Worm (Caenorhabditis elegans) whole organism, young adult: ENCODE data around the gene brd-1.
A peak's percentile ranks its signal among the peaks of the same experiment; 100 is the strongest.

ENCODE experiments used
- B0035.1 ChIP-seq: sonication (generic microtip); optimal IDR thresholded peaks from 2 replicates; lab custom pipeline; 2016; ENCODE audit warnings: missing genetic modification characterization, mild to moderate bottlenecking, missing compliant biosample characterization, missing genotype, missing genetic modification reagents
- F33H1.4 ChIP-seq: fragments of 200-800 bp; sonication (Bioruptor generic); IDR thresholded peaks from 2 replicates; pipeline ENCODE4 v1.3.6; 2022; ENCODE audit warnings: missing genetic modification reagents, missing genetic modification characterization, missing compliant biosample characterization
- F52B5.7 ChIP-seq: sonication (generic microtip); optimal IDR thresholded peaks from 2 replicates; lab custom pipeline; 2016; ENCODE audit warnings: mild to moderate bottlenecking, missing genetic modification characterization, missing compliant biosample characterization
- F57A8.1 ChIP-seq: fragments of 200-800 bp; sonication (Bioruptor generic); optimal IDR thresholded peaks from 2 replicates; lab custom pipeline; 2018; ENCODE audit warnings: mild to moderate bottlenecking, missing genetic modification characterization, moderate library complexity, missing compliant biosample characterization
- K11D2.4 ChIP-seq: fragments of 200-800 bp; sonication (Bioruptor generic); IDR thresholded peaks from 2 replicates; pipeline ENCODE4 v1.3.6; 2022; ENCODE audit warnings: missing genetic modification reagents, missing genetic modification characterization, missing compliant biosample characterization
- K12H6.12 ChIP-seq: fragments of 200-800 bp; sonication (Bioruptor generic); optimal IDR thresholded peaks from 2 replicates; lab custom pipeline; 2018; ENCODE audit warnings: mild to moderate bottlenecking, missing genetic modification characterization, missing compliant biosample characterization
- Y53G8AR.9 ChIP-seq: fragments of 200-800 bp; sonication (Bioruptor generic); conservative IDR thresholded peaks from 2 replicates; pipeline ENCODE4 v1.3.6; 2022; ENCODE audit warnings: missing genetic modification reagents, missing genetic modification characterization, missing compliant biosample characterization
- ZK185.1 ChIP-seq: sonication (generic microtip); optimal IDR thresholded peaks from 2 replicates; lab custom pipeline; 2016; ENCODE audit warnings: mild to moderate bottlenecking, missing genetic modification characterization, missing compliant biosample characterization; ENCODE audit not compliant: poor library complexity, severe bottlenecking
- aptf-3 ChIP-seq: fragments of 200-800 bp; sonication (Bioruptor generic); IDR thresholded peaks from 2 replicates; pipeline ENCODE4 v1.3.6; 2022; ENCODE audit warnings: missing genetic modification characterization, missing compliant biosample characterization
- athp-1 ChIP-seq: sonication (generic microtip); optimal IDR thresholded peaks from 2 replicates; lab custom pipeline; 2017; ENCODE audit warnings: mild to moderate bottlenecking, missing genetic modification characterization, missing compliant biosample characterization
- bed-1 ChIP-seq: fragments of 200-800 bp; sonication (Bioruptor generic); IDR thresholded peaks from 2 replicates; pipeline ENCODE4 v1.3.6; 2022; ENCODE audit warnings: missing genetic modification reagents, missing genetic modification characterization, missing compliant biosample characterization
- cebp-1 ChIP-seq, 2 experiments: fragments of 200-800 bp in 1 of 2; sonication (Bioruptor generic) in 1 of 2; sonication (generic microtip) in 1 of 2; IDR thresholded peaks in 1 of 2; optimal IDR thresholded peaks in 1 of 2; 2 replicates each; pipeline versions ENCODE4 v1.3.6 to Lab custom; 2017 to 2022; ENCODE audit warnings: missing compliant biosample characterization in 2 of 2, missing genetic modification characterization in 2 of 2, mild to moderate bottlenecking in 1 of 2, missing genetic modification reagents in 1 of 2, moderate library complexity in 1 of 2
- ceh-100 ChIP-seq: fragments of 200-800 bp; sonication (Bioruptor generic); IDR thresholded peaks from 2 replicates; pipeline ENCODE4 v1.3.6; 2022; ENCODE audit warnings: missing genetic modification reagents, missing genetic modification characterization, missing compliant biosample characterization
- egl-18 ChIP-seq: fragments of 200-800 bp; sonication (Bioruptor generic); IDR thresholded peaks from 2 replicates; pipeline ENCODE4 v1.3.6; 2022; ENCODE audit warnings: missing genetic modification reagents, missing genetic modification characterization, missing compliant biosample characterization
- gei-17 ChIP-seq: fragments of 200-800 bp; sonication (Bioruptor generic); optimal IDR thresholded peaks from 2 replicates; lab custom pipeline; 2018; ENCODE audit warnings: mild to moderate bottlenecking, missing genetic modification characterization, missing compliant biosample characterization
- hmg-1.2 ChIP-seq: fragments of 200-800 bp; sonication (Bioruptor generic); IDR thresholded peaks from 2 replicates; pipeline ENCODE4 v1.3.6; 2022; ENCODE audit warnings: missing genetic modification reagents, missing genetic modification characterization, missing compliant biosample characterization
- let-526 ChIP-seq: fragments of 200-800 bp; sonication (Bioruptor generic); IDR thresholded peaks from 2 replicates; pipeline ENCODE4 v1.3.6; 2022; ENCODE audit warnings: missing genetic modification reagents, missing genetic modification characterization, missing compliant biosample characterization
- lsl-1 ChIP-seq: fragments of 200-800 bp; sonication (Bioruptor generic); optimal IDR thresholded peaks from 2 replicates; lab custom pipeline; 2018; ENCODE audit warnings: mild to moderate bottlenecking, missing genetic modification characterization, moderate library complexity, missing compliant biosample characterization
- madf-10 ChIP-seq: sonication (generic microtip); optimal IDR thresholded peaks from 2 replicates; lab custom pipeline; 2016; ENCODE audit warnings: mild to moderate bottlenecking, missing genetic modification characterization, missing compliant biosample characterization
- madf-6 ChIP-seq: fragments of 200-800 bp; sonication (Bioruptor generic); IDR thresholded peaks from 2 replicates; pipeline ENCODE4 v1.3.6; 2022; ENCODE audit warnings: missing genetic modification reagents, missing genetic modification characterization, missing compliant biosample characterization
- madf-8 ChIP-seq: fragments of 200-800 bp; sonication (Bioruptor generic); conservative IDR thresholded peaks from 2 replicates; pipeline ENCODE4 v1.3.6; 2022; ENCODE audit warnings: missing genetic modification reagents, missing genetic modification characterization, missing compliant biosample characterization
- mes-4 ChIP-seq: sonication (generic microtip); optimal IDR thresholded peaks from 2 replicates; lab custom pipeline; 2016; ENCODE audit warnings: missing genotype, missing genetic modification characterization, missing compliant biosample characterization
- nfyb-1 ChIP-seq: fragments of 200-800 bp; sonication (Bioruptor generic); IDR thresholded peaks from 2 replicates; pipeline ENCODE4 v1.3.6; 2022; ENCODE audit warnings: missing genetic modification reagents, missing genetic modification characterization, missing compliant biosample characterization
- nhr-120 ChIP-seq: fragments of 200-800 bp; sonication (Bioruptor generic); IDR thresholded peaks from 2 replicates; pipeline ENCODE4 v1.3.6; 2022; ENCODE audit warnings: missing genetic modification characterization, missing compliant biosample characterization
- nhr-179 ChIP-seq: sonication (generic microtip); optimal IDR thresholded peaks from 2 replicates; lab custom pipeline; 2016; ENCODE audit warnings: mild to moderate bottlenecking, missing genetic modification characterization, missing compliant biosample characterization
- pbrm-1 ChIP-seq: fragments of 200-800 bp; sonication (Bioruptor generic); IDR thresholded peaks from 2 replicates; pipeline ENCODE4 v1.3.6; 2022; ENCODE audit warnings: missing genetic modification reagents, missing genetic modification characterization, missing compliant biosample characterization
- pha-4 ChIP-seq: fragments of 150-350 bp; sonication (generic microtip); optimal IDR thresholded peaks from 2 replicates; lab custom pipeline; 2014; ENCODE audit warnings: missing biosample characterization, missing genetic modification reagents, missing genetic modification characterization
- rcor-1 ChIP-seq: fragments of 200-800 bp; sonication (Bioruptor generic); IDR thresholded peaks from 2 replicates; pipeline ENCODE4 v1.3.6; 2022; ENCODE audit warnings: missing genetic modification reagents, missing genetic modification characterization, missing compliant biosample characterization
- sdz-38 ChIP-seq: sonication (generic microtip); optimal IDR thresholded peaks from 2 replicates; lab custom pipeline; 2016; ENCODE audit warnings: missing genotype, missing genetic modification characterization, missing compliant biosample characterization
- snpc-4 ChIP-seq, 5 experiments: fragments of 150-350 bp in 1 of 5; sonication (generic microtip) in 4 of 5; optimal IDR thresholded peaks; 2 replicates each; lab custom pipeline; 2014 to 2018; ENCODE audit warnings: missing genetic modification characterization in 5 of 5, missing biosample characterization in 3 of 5, antibody characterized with exemption in 2 of 5, mild to moderate bottlenecking in 2 of 5, missing compliant biosample characterization in 2 of 5, missing genotype in 2 of 5, moderate library complexity in 2 of 5, missing genetic modification reagents in 1 of 5
- tbp1 ChIP-seq: fragments of 200-800 bp; sonication (Bioruptor generic); optimal IDR thresholded peaks from 2 replicates; lab custom pipeline; 2018; ENCODE audit warnings: mild to moderate bottlenecking, missing genetic modification characterization, missing compliant biosample characterization
- unc-130 ChIP-seq: sonication (generic microtip); optimal IDR thresholded peaks from 2 replicates; lab custom pipeline; 2016; ENCODE audit warnings: missing genetic modification reagents, missing genetic modification characterization, missing compliant biosample characterization
- unc-62 ChIP-seq: fragments of 150-350 bp; optimal IDR thresholded peaks from 2 replicates; lab custom pipeline; 2014; ENCODE audit warnings: missing biosample characterization, missing genetic modification reagents, missing genetic modification characterization
- xnd-1 ChIP-seq: sonication (generic microtip); optimal IDR thresholded peaks from 2 replicates; lab custom pipeline; 2016; ENCODE audit warnings: missing genotype, missing genetic modification reagents, missing genetic modification characterization, missing compliant biosample characterization
- zfh-2 ChIP-seq: fragments of 200-800 bp; sonication (Bioruptor generic); conservative IDR thresholded peaks from 2 replicates; pipeline ENCODE4 v1.3.6; 2022; ENCODE audit warnings: missing genetic modification reagents, missing genetic modification characterization, missing compliant biosample characterization
- ztf-26 ChIP-seq: sonication (generic microtip); optimal IDR thresholded peaks from 2 replicates; lab custom pipeline; 2017; ENCODE audit warnings: missing genetic modification characterization, missing compliant biosample characterization
- ztf-28 ChIP-seq: fragments of 200-800 bp; sonication (Bioruptor generic); IDR thresholded peaks from 2 replicates; pipeline ENCODE4 v1.3.6; 2022; ENCODE audit warnings: missing genetic modification reagents, missing genetic modification characterization, missing compliant biosample characterization

Gene brd-1

DNA sequence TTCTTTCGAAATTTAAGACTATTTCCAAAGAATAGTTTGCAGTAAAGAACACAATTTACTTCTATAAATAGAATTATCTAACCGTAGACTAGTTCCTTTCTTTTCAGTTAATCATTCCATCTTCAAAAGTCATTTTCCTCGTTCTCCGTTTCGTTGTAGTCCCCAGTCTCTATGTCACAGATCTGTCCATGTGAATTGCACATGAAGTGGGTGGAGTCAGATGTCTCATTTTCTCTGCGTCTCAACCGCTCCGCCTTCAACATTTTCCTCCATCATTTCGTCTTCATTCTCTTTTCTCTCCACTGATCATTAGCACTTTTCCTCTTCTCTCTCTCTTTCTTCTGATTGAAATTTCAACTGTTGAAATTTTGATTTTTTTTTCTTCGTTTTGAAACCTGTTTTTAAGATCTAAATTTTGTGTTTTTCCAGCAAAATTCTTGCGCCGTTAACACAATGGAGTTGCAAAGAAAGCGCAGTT, 8.3 kb upstream of the brd-1 start, which contains the start of gene T07E3.4 (continued):
- TF ChIP-seq madf-8 (GFP tag; lab: Robert Waterston, UW), result no peak
- TF ChIP-seq nhr-120 (GFP tag; lab: Robert Waterston, UW), result no peak
- TF ChIP-seq bed-1 (GFP tag; lab: Robert Waterston, UW), result no peak
- TF ChIP-seq nfyb-1 (GFP tag; lab: Robert Waterston, UW), result peak; percentile 33; the same call in 1 of the 2 replicates
- TF ChIP-seq Y53G8AR.9, result no peak
- no peak for TF ChIP-seq aptf-3
- TF ChIP-seq nhr-179 (tag; lab: Kevin White, UChicago), result no peak
- peak; percentile 78 for TF ChIP-seq hmg-1.2 (GFP tag; lab: Robert Waterston, UW)
- TF ChIP-seq K11D2.4 (GFP tag; lab: Robert Waterston, UW), result 0 out of 2 replicates have a peak, but pooled peaks have one; percentile 65
- TF ChIP-seq ZK185.1 (tag; lab: Kevin White, UChicago), result peak; percentile 51
- no peak for TF ChIP-seq athp-1
- TF ChIP-seq ztf-28 (GFP tag; lab: Robert Waterston, UW), result no peak
- peak; percentile 60 for TF ChIP-seq ztf-26 (tag; lab: Kevin White, UChicago)
- no peak for TF ChIP-seq mes-4
- TF ChIP-seq let-526, result no peak
- no peak for TF ChIP-seq egl-18 (GFP tag; lab: Robert Waterston, UW)
- TF ChIP-seq F52B5.7 (tag; lab: Kevin White, UChicago), result no peak
- no peak for TF ChIP-seq B0035.1 (tag; lab: Kevin White, UChicago)
- TF ChIP-seq snpc-4 (GFP tag; optimal IDR thresholded peaks at IDR 0.05; lab: Kevin White, UChicago), result no peak
- TF ChIP-seq snpc-4 (tag; optimal IDR thresholded peaks at IDR 0.05; lab: Kevin White, UChicago), result peak in 1 of 4 experiments; percentile 15
- no peak for TF ChIP-seq gei-17 (GFP tag; lab: Kevin White, UChicago)
- no peak for TF ChIP-seq madf-10 (tag; lab: Kevin White, UChicago)
- TF ChIP-seq F57A8.1, result no peak
- TF ChIP-seq unc-62 (GFP tag; lab: Kevin White, UChicago), result no peak
- peak; percentile 28 for TF ChIP-seq K12H6.12 (tag; lab: Kevin White, UChicago)
- TF ChIP-seq sdz-38 (tag; lab: Kevin White, UChicago), result no peak
- TF ChIP-seq cebp-1 (GFP tag; IDR thresholded peaks at IDR 0.05; lab: Robert Waterston, UW), result no peak
- peak; percentile 68 for TF ChIP-seq cebp-1 (tag; optimal IDR thresholded peaks at IDR 0.05; lab: Kevin White, UChicago)
- no peak for TF ChIP-seq unc-130 (GFP tag; lab: Kevin White, UChicago)

- TF ChIP-seq bed-1 (GFP tag; lab: Robert Waterston, UW), result no peak
- TF ChIP-seq sdz-38 (tag; lab: Kevin White, UChicago), result no peak
- no peak for TF ChIP-seq mes-4
- no peak for TF ChIP-seq ceh-100 (GFP tag; lab: Robert Waterston, UW)
- no peak for TF ChIP-seq rcor-1
- no peak for TF ChIP-seq lsl-1 (GFP tag; lab: Kevin White, UChicago)
- TF ChIP-seq tbp1, result no peak
- no peak for TF ChIP-seq athp-1
- TF ChIP-seq madf-8 (GFP tag; lab: Robert Waterston, UW), result no peak
- TF ChIP-seq pbrm-1, result no peak
- no peak for TF ChIP-seq F33H1.4
- no peak for TF ChIP-seq madf-6 (GFP tag; lab: Robert Waterston, UW)
- TF ChIP-seq F52B5.7 (tag; lab: Kevin White, UChicago), result no peak
- no peak for TF ChIP-seq pha-4 (tag; lab: Kevin White, UChicago)
- no peak for TF ChIP-seq F57A8.1
- TF ChIP-seq zfh-2 (GFP tag; lab: Robert Waterston, UW), result no peak
- no peak for TF ChIP-seq egl-18 (GFP tag; lab: Robert Waterston, UW)
- no peak for TF ChIP-seq xnd-1 (tag; lab: Kevin White, UChicago)
Observed at ce11 chrIII:6895677-6896076, 6.4 kb upstream of the brd-1 start.
